Worm (Caenorhabditis elegans): ENCODE results near the gene F55E10.1.

- TF ChIP-seq unc-62 (GFP tag; optimal IDR thresholded peaks at IDR 0.05), result no peak
- no peak for TF ChIP-seq lsy-2 (tag; optimal IDR thresholded peaks at IDR 0.05)
- TF ChIP-seq ztf-11 (tag; optimal IDR thresholded peaks at IDR 0.05), result no peak
- TF ChIP-seq elt-1 (tag; optimal IDR thresholded peaks at IDR 0.05; ENCODE audit: borderline replicate concordance, insufficient read depth), result no peak
- no peak for TF ChIP-seq pha-4 (tag; optimal IDR thresholded peaks at IDR 0.05)
- TF ChIP-seq M03D4.4 (tag; optimal IDR thresholded peaks at IDR 0.05), result no peak
- no peak for TF ChIP-seq nhr-237 (tag; optimal IDR thresholded peaks at IDR 0.05)
- no peak for TF ChIP-seq ces-1 (GFP tag; optimal IDR thresholded peaks at IDR 0.05)
- no peak for TF ChIP-seq ceh-83 (GFP tag; optimal IDR thresholded peaks at IDR 0.05)
- no peak for TF ChIP-seq blmp-1 (tag; optimal IDR thresholded peaks at IDR 0.05)
Observed at ce11 chrX:8320889-8321288, 20.9 kb upstream of the F55E10.1 start, which contains the start of gene pqn-57.
